Worm (Caenorhabditis elegans) whole organism, young adult: ENCODE measurements around the gene F41F3.8.

Source experiments
- F57A8.1 ChIP-seq: fragments of 200-800 bp; sonication (Bioruptor generic); optimal IDR thresholded peaks from 2 replicates; lab custom pipeline; 2018; ENCODE audit warnings: mild to moderate bottlenecking, missing genetic modification characterization, moderate library complexity, missing compliant biosample characterization
- K12H6.12 ChIP-seq: fragments of 200-800 bp; sonication (Bioruptor generic); optimal IDR thresholded peaks from 2 replicates; lab custom pipeline; 2018; ENCODE audit warnings: mild to moderate bottlenecking, missing genetic modification characterization, missing compliant biosample characterization
- Y95B8A.8 ChIP-seq: fragments of 200-800 bp; sonication (Bioruptor generic); IDR thresholded peaks from 2 replicates; pipeline ENCODE4 v1.3.6; 2022; ENCODE audit warnings: missing genetic modification reagents, missing genetic modification characterization, missing compliant biosample characterization
- attf-3 ChIP-seq: fragments of 200-800 bp; sonication (Bioruptor generic); conservative IDR thresholded peaks from 2 replicates; pipeline ENCODE4 v1.3.6; 2022; ENCODE audit warnings: missing genetic modification reagents, missing genetic modification characterization, missing compliant biosample characterization
- fkh-3 ChIP-seq: sonication (generic microtip); optimal IDR thresholded peaks from 2 replicates; lab custom pipeline; 2016; ENCODE audit warnings: mild to moderate bottlenecking, missing genetic modification characterization, missing compliant biosample characterization
- nfya-2 ChIP-seq: fragments of 200-800 bp; sonication (Bioruptor generic); IDR thresholded peaks from 2 replicates; pipeline ENCODE4 v1.3.6; 2022; ENCODE audit warnings: missing genetic modification reagents, missing genetic modification characterization, missing compliant biosample characterization
- nhr-90 ChIP-seq: sonication (generic microtip); optimal IDR thresholded peaks from 2 replicates; lab custom pipeline; 2016; ENCODE audit warnings: missing genotype, mild to moderate bottlenecking, missing genetic modification characterization, missing compliant biosample characterization
- pha-4 ChIP-seq: fragments of 150-350 bp; sonication (generic microtip); optimal IDR thresholded peaks from 2 replicates; lab custom pipeline; 2014; ENCODE audit warnings: missing biosample characterization, missing genetic modification reagents, missing genetic modification characterization
- somi-1 ChIP-seq: fragments of 200-800 bp; sonication (Bioruptor generic); optimal IDR thresholded peaks from 2 replicates; lab custom pipeline; 2018; ENCODE audit warnings: mild to moderate bottlenecking, missing genetic modification characterization, missing compliant biosample characterization

ce11 chrV:4667062-4667461 is 18.4 kb downstream of the F41F3.8 start:
- TF ChIP-seq fkh-3 (tag; lab: Kevin White, UChicago) = no peak
- TF ChIP-seq F57A8.1 (GFP tag; lab: Kevin White, UChicago) = no peak
- TF ChIP-seq somi-1 (GFP tag; lab: Kevin White, UChicago) = no peak
- TF ChIP-seq K12H6.12 (tag; lab: Kevin White, UChicago) = no peak
- TF ChIP-seq attf-3 = no peak
- TF ChIP-seq nfya-2 (GFP tag; lab: Robert Waterston, UW) = no peak
- no peak for TF ChIP-seq nhr-90 (tag; lab: Kevin White, UChicago)
- TF ChIP-seq Y95B8A.8 (GFP tag; lab: Robert Waterston, UW) = no peak
- no peak for TF ChIP-seq pha-4 (tag; lab: Kevin White, UChicago)
